Worm (Caenorhabditis elegans) whole organism, L1 larva: ENCODE data around the gene F49C5.10.

Source experiments
- C34B4.2 ChIP-seq: sonication (generic microtip); optimal IDR thresholded peaks from 2 replicates; lab custom pipeline; 2017; ENCODE audit warnings: mild to moderate bottlenecking, missing genetic modification characterization, missing compliant biosample characterization
- F16B12.6 ChIP-seq: fragments of 150-350 bp; optimal IDR thresholded peaks from 2 replicates; lab custom pipeline; 2014; ENCODE audit warnings: missing biosample characterization, missing genetic modification characterization
- Y116A8C.19 ChIP-seq: sonication (generic microtip); optimal IDR thresholded peaks from 2 replicates; lab custom pipeline; 2016; ENCODE audit warnings: missing compliant biosample characterization, missing genetic modification characterization, borderline replicate concordance
- aha-1 ChIP-seq: fragments of 150-350 bp; optimal IDR thresholded peaks from 2 replicates; lab custom pipeline; 2014; ENCODE audit warnings: missing biosample characterization, missing genetic modification characterization
- ama-1 ChIP-seq: fragments of 150-350 bp; optimal IDR thresholded peaks from 2 replicates; lab custom pipeline; 2014
- ceh-82 ChIP-seq, 3 experiments: fragments of 150-350 bp in 1 of 3; sonication (generic microtip) in 2 of 3; optimal IDR thresholded peaks; 2 replicates each; lab custom pipeline; 2014 to 2017; ENCODE audit warnings: missing biosample characterization in 3 of 3, missing genetic modification characterization in 3 of 3
- ces-1 ChIP-seq: fragments of 150-350 bp; optimal IDR thresholded peaks from 2 replicates; lab custom pipeline; 2014; ENCODE audit warnings: missing biosample characterization, missing genetic modification reagents, missing genetic modification characterization
- dpl-1 ChIP-seq, 3 experiments: fragments of 150-350 bp in 2 of 3; sonication (generic microtip) in 1 of 3; optimal IDR thresholded peaks; 2 replicates each; lab custom pipeline; 2014 to 2017; ENCODE audit warnings: missing biosample characterization in 3 of 3, missing genetic modification characterization in 3 of 3, missing genetic modification reagents in 3 of 3
- egl-13 ChIP-seq: sonication (generic microtip); optimal IDR thresholded peaks from 2 replicates; lab custom pipeline; 2016; ENCODE audit warnings: missing genotype, missing genetic modification reagents, missing genetic modification characterization, missing compliant biosample characterization
- elt-2 ChIP-seq: sonication (generic microtip); optimal IDR thresholded peaks from 2 replicates; lab custom pipeline; 2016; ENCODE audit warnings: missing genetic modification characterization, mild to moderate bottlenecking, inconsistent platforms, missing compliant biosample characterization, missing genetic modification reagents
- elt-3 ChIP-seq, 6 experiments: fragments of 150-350 bp in 1 of 6; sonication (generic microtip); optimal IDR thresholded peaks; 2 replicates each; lab custom pipeline; 2017 to 2018; ENCODE audit warnings: missing biosample characterization in 6 of 6, missing genetic modification characterization in 6 of 6, inconsistent platforms in 1 of 6
- ets-5 ChIP-seq: fragments of 200-800 bp; sonication (Bioruptor generic); IDR thresholded peaks from 2 replicates; pipeline ENCODE4 v1.3.6; 2022; ENCODE audit warnings: missing genetic modification characterization, missing compliant biosample characterization
- fkh-10 ChIP-seq: sonication (generic microtip); optimal IDR thresholded peaks from 2 replicates; lab custom pipeline; 2017; ENCODE audit warnings: missing biosample characterization, missing genetic modification reagents, missing genetic modification characterization
- fkh-4 ChIP-seq: sonication (generic microtip); optimal IDR thresholded peaks from 2 replicates; lab custom pipeline; 2016; ENCODE audit warnings: missing compliant biosample characterization, missing genetic modification characterization, borderline replicate concordance
- fkh-8 ChIP-seq: sonication (generic microtip); optimal IDR thresholded peaks from 2 replicates; lab custom pipeline; 2016; ENCODE audit warnings: mild to moderate bottlenecking, missing genetic modification characterization, missing compliant biosample characterization
- fos-1 ChIP-seq: fragments of 150-350 bp; optimal IDR thresholded peaks from 2 replicates; lab custom pipeline; 2014; ENCODE audit warnings: missing biosample characterization, missing genetic modification characterization
- hlh-17 ChIP-seq: fragments of 200-800 bp; sonication (Bioruptor generic); optimal IDR thresholded peaks from 2 replicates; lab custom pipeline; 2018; ENCODE audit warnings: missing genetic modification characterization, mild to moderate bottlenecking, missing compliant biosample characterization, moderate library complexity, borderline replicate concordance
- hlh-4 ChIP-seq: sonication (generic microtip); optimal IDR thresholded peaks from 2 replicates; lab custom pipeline; 2016; ENCODE audit warnings: mild to moderate bottlenecking, missing genetic modification characterization, missing compliant biosample characterization
- lin-13 ChIP-seq: fragments of 150-350 bp; optimal IDR thresholded peaks from 2 replicates; lab custom pipeline; 2014; ENCODE audit warnings: missing biosample characterization, missing genetic modification reagents, missing genetic modification characterization
- lin-14 ChIP-seq: fragments of 200-800 bp; sonication (Bioruptor generic); optimal IDR thresholded peaks from 2 replicates; lab custom pipeline; 2018; ENCODE audit warnings: mild to moderate bottlenecking, missing genetic modification characterization, moderate library complexity, missing compliant biosample characterization
- lir-3 ChIP-seq: sonication (generic microtip); optimal IDR thresholded peaks from 2 replicates; lab custom pipeline; 2016; ENCODE audit warnings: mild to moderate bottlenecking, missing genetic modification characterization, moderate library complexity, missing compliant biosample characterization; ENCODE audit not compliant: poor library complexity
- mep-1 ChIP-seq: fragments of 150-350 bp; optimal IDR thresholded peaks from 2 replicates; lab custom pipeline; 2014; ENCODE audit warnings: missing biosample characterization, missing genetic modification characterization
- nhr-77 ChIP-seq: fragments of 150-350 bp; optimal IDR thresholded peaks from 2 replicates; lab custom pipeline; 2014; ENCODE audit warnings: missing biosample characterization, missing genetic modification characterization
- pag-3 ChIP-seq: sonication (generic microtip); optimal IDR thresholded peaks from 2 replicates; lab custom pipeline; 2017; ENCODE audit warnings: missing genetic modification characterization, mild to moderate bottlenecking, missing compliant biosample characterization, antibody characterized with exemption, borderline replicate concordance; ENCODE audit not compliant: insufficient read depth
- pax-3 ChIP-seq: fragments of 200-800 bp; sonication (Bioruptor generic); optimal IDR thresholded peaks from 2 replicates; lab custom pipeline; 2018; ENCODE audit warnings: mild to moderate bottlenecking, missing genetic modification characterization, moderate library complexity, missing compliant biosample characterization
- rnt-1 ChIP-seq: sonication (generic microtip); optimal IDR thresholded peaks from 2 replicates; lab custom pipeline; 2016; ENCODE audit warnings: mild to moderate bottlenecking, missing genetic modification characterization, moderate library complexity, missing compliant biosample characterization
- skn-1 ChIP-seq: fragments of 150-350 bp; optimal IDR thresholded peaks from 2 replicates; lab custom pipeline; 2014; ENCODE audit warnings: missing biosample characterization, missing genetic modification characterization
- snpc-4 ChIP-seq: fragments of 150-350 bp; optimal IDR thresholded peaks from 2 replicates; lab custom pipeline; 2014; ENCODE audit warnings: missing biosample characterization, missing genetic modification characterization
- snu-23 ChIP-seq: sonication (generic microtip); optimal IDR thresholded peaks from 2 replicates; lab custom pipeline; 2016; ENCODE audit warnings: missing genetic modification characterization, missing compliant biosample characterization
- sox-4 ChIP-seq: sonication (generic microtip); optimal IDR thresholded peaks from 2 replicates; lab custom pipeline; 2016; ENCODE audit warnings: missing genetic modification characterization, missing compliant biosample characterization
- sptf-1 ChIP-seq: fragments of 150-350 bp; optimal IDR thresholded peaks from 2 replicates; lab custom pipeline; 2014; ENCODE audit warnings: missing biosample characterization, missing genetic modification characterization
- sup-37 ChIP-seq: fragments of 200-800 bp; sonication (Bioruptor generic); optimal IDR thresholded peaks from 2 replicates; lab custom pipeline; 2018; ENCODE audit warnings: mild to moderate bottlenecking, missing genetic modification characterization, missing compliant biosample characterization
- swsn-7 ChIP-seq: sonication (generic microtip); optimal IDR thresholded peaks from 2 replicates; lab custom pipeline; 2016; ENCODE audit warnings: missing genetic modification characterization, missing compliant biosample characterization
- unc-30 ChIP-seq: sonication (generic microtip); optimal IDR thresholded peaks from 2 replicates; lab custom pipeline; 2017; ENCODE audit warnings: missing biosample characterization, missing genetic modification characterization
- unc-62 ChIP-seq: fragments of 150-350 bp; optimal IDR thresholded peaks from 2 replicates; lab custom pipeline; 2014; ENCODE audit warnings: missing biosample characterization, missing genetic modification reagents, missing genetic modification characterization
- unc-98 ChIP-seq: fragments of 200-800 bp; sonication (Bioruptor generic); IDR thresholded peaks from 2 replicates; pipeline ENCODE4 v1.3.6; 2022; ENCODE audit warnings: missing genetic modification characterization, missing compliant biosample characterization
- ztf-4 ChIP-seq: fragments of 150-350 bp; optimal IDR thresholded peaks from 2 replicates; lab custom pipeline; 2014; ENCODE audit warnings: missing biosample characterization, missing genetic modification characterization

Gene F49C5.10

DNA sequence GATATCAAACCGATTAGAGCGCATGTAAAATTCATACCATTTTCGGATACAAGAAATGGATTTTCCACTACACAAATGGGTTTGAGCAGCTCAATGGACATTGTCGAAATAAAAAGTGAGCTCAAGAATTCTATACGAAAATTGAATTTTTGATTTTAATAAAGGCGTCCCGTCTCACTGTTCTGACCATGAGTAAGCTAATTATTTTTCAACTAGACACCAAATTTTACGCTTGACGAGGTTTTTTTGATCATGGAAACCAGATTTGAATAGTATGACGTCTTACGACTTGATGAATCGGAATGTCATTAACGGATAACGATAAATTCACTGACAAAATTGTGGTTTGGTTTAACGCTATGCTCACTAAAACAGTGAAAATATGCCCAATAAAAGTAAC, 30.2 kb upstream of the F49C5.10 start, which contains the start of gene srh-61:
srh-61 (minus strand) TSS at position 101 of the 400 bp plus-strand sequence.
- TF ChIP-seq C34B4.2 (tag; lab: Kevin White, UChicago): no peak
- TF ChIP-seq elt-3 (tag; optimal IDR thresholded peaks at IDR 0.05; lab: Kevin White, UChicago): no peak
- no peak for TF ChIP-seq skn-1 (tag; lab: Kevin White, UChicago)

DNA sequence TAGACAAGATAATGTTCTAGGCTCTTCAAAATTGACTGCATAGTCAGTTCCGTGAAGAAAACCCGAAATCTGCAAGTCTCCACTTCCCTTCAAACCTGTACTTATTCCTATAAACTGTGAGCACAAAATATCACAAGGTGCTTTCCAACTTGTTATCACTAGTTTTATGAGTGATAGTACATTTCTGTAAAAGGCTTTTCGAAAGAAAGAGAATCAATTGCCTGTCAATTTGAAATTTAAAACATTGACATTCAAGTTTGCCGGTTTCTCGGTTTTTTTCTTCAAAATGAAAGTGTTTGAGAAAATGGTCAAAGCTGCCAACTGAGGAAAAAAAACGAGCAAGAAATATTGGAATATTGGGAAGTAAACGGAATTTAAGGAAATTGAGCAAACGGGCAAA, 28.5 kb upstream of the F49C5.10 start:
- no peak for TF ChIP-seq fkh-10 (GFP tag; lab: Kevin White, UChicago)
- no peak for TF ChIP-seq ets-5 (GFP tag; lab: Robert Waterston, UW)
- no peak for TF ChIP-seq Y116A8C.19 (tag; lab: Kevin White, UChicago)
- no peak for TF ChIP-seq snpc-4
- no peak for TF ChIP-seq fos-1 (tag; lab: Kevin White, UChicago)
- TF ChIP-seq fkh-4 (tag; lab: Kevin White, UChicago): no peak
- no peak for TF ChIP-seq sox-4
- TF ChIP-seq, all 84 proteins: peak for 0

- TF ChIP-seq unc-30 (tag; lab: Kevin White, UChicago) (no peak), sup-37 (GFP tag; lab: Kevin White, UChicago) (no peak)
Observed at ce11 chrII:12518809-12519344, 27.7 kb upstream of the F49C5.10 start, which contains the start of gene srh-70. Gene srh-70, minus strand, starts transcription at chrII:12518859.

ce11 chrII:12519616-12520015, 26.9 kb upstream of the F49C5.10 start, which contains the start of gene ceh-99:
Gene ceh-99, plus strand, starts transcription at chrII:12519981.
- no peak for TF ChIP-seq hlh-4
- no peak for TF ChIP-seq ets-5 (GFP tag; lab: Robert Waterston, UW)
- TF ChIP-seq fkh-8 (tag; lab: Kevin White, UChicago): no peak
- no peak for TF ChIP-seq sptf-1 (tag; lab: Kevin White, UChicago)
- no peak for TF ChIP-seq unc-62
- TF ChIP-seq fkh-10 (GFP tag; lab: Kevin White, UChicago): no peak
- no peak for TF ChIP-seq swsn-7 (tag; lab: Kevin White, UChicago)
- TF ChIP-seq ama-1: no peak
- no peak for TF ChIP-seq lin-14 (GFP tag; lab: Kevin White, UChicago)
- TF ChIP-seq nhr-77 (tag; lab: Kevin White, UChicago): no peak
- no peak for TF ChIP-seq pag-3 (tag; lab: Kevin White, UChicago)
- TF ChIP-seq snu-23 (GFP tag; lab: Kevin White, UChicago): no peak
- TF ChIP-seq lin-13 (GFP tag; lab: Kevin White, UChicago): no peak

ce11 chrII:12525526-12525925, 21.0 kb upstream of the F49C5.10 start, which contains the start of gene srx-118:
Gene srx-118, plus strand, starts transcription at chrII:12525826.
- TF ChIP-seq ztf-4 (tag; lab: Kevin White, UChicago): no peak
- TF ChIP-seq F16B12.6 (tag; lab: Kevin White, UChicago): no peak
- TF ChIP-seq skn-1 (tag; lab: Kevin White, UChicago): no peak
- no peak for TF ChIP-seq mep-1 (tag; lab: Kevin White, UChicago)
- no peak for TF ChIP-seq pax-3 (tag; lab: Kevin White, UChicago)
- no peak for TF ChIP-seq ets-5 (GFP tag; lab: Robert Waterston, UW)
- TF ChIP-seq sox-4: no peak
- no peak for TF ChIP-seq hlh-4
- no peak for TF ChIP-seq aha-1 (tag; lab: Kevin White, UChicago)
- no peak for TF ChIP-seq dpl-1 (GFP tag; optimal IDR thresholded peaks at IDR 0.05; lab: Kevin White, UChicago)

- TF ChIP-seq pag-3 (tag; lab: Kevin White, UChicago) (no peak), egl-13 (tag; lab: Kevin White, UChicago) (no peak), fkh-4 (tag; lab: Kevin White, UChicago) (no peak), lin-13 (GFP tag; lab: Kevin White, UChicago) (no peak), ceh-82 (tag; optimal IDR thresholded peaks at IDR 0.05; lab: Kevin White, UChicago) (no peak), elt-2 (tag; lab: Kevin White, UChicago) (no peak), rnt-1 (no peak), hlh-17 (GFP tag; lab: Kevin White, UChicago) (no peak), mep-1 (tag; lab: Kevin White, UChicago) (no peak), ces-1 (GFP tag; lab: Kevin White, UChicago) (no peak), lir-3 (tag; lab: Kevin White, UChicago) (no peak), unc-98 (GFP tag; lab: Robert Waterston, UW) (no peak)
- TF ChIP-seq, all 84 proteins: peak for 0
Observed at ce11 chrII:12527947-12528346, 18.6 kb upstream of the F49C5.10 start, which contains the start of gene srx-119. Gene srx-119, plus strand, starts transcription at chrII:12528247.
